Fruit fly (Drosophila melanogaster) whole organism, adult: ENCODE measurements around the gene vvl.
A peak's percentile ranks its signal among the peaks of the same experiment; 100 is the strongest.

Source experiments
- CG12768 ChIP-seq: fragments of 200-800 bp; sonication (Bioruptor generic); optimal IDR thresholded peaks from 2 replicates; lab custom pipeline; 2017; ENCODE audit warnings: missing biosample characterization, missing genetic modification characterization, mild to moderate bottlenecking, moderate library complexity, missing genetic modification reagents
- CG7045 ChIP-seq: fragments of 200-800 bp; sonication (Bioruptor generic); optimal IDR thresholded peaks from 2 replicates; lab custom pipeline; 2017; ENCODE audit warnings: missing biosample characterization, mild to moderate bottlenecking, missing genetic modification characterization
- Clk ChIP-seq: fragments of 200-800 bp; sonication (Bioruptor generic); optimal IDR thresholded peaks from 2 replicates; lab custom pipeline; 2017; ENCODE audit warnings: missing biosample characterization, missing genetic modification characterization
- Crg-1 ChIP-seq: fragments of 200-800 bp; sonication (Bioruptor generic); optimal IDR thresholded peaks from 2 replicates; lab custom pipeline; 2016; ENCODE audit warnings: missing biosample characterization, missing genetic modification characterization
- Hr96 ChIP-seq: fragments of 200-800 bp; sonication (Bioruptor generic); optimal IDR thresholded peaks from 2 replicates; lab custom pipeline; 2016; ENCODE audit warnings: missing biosample characterization, missing genetic modification characterization
- bab1 ChIP-seq: fragments of 200-800 bp; sonication (Bioruptor generic); optimal IDR thresholded peaks from 3 replicates; lab custom pipeline; 2019; ENCODE audit warnings: missing biosample characterization, mild to moderate bottlenecking, missing genetic modification characterization, moderate library complexity
- cic ChIP-seq: fragments of 200-800 bp; sonication (Bioruptor generic); optimal IDR thresholded peaks from 2 replicates; lab custom pipeline; 2017; ENCODE audit warnings: missing biosample characterization, mild to moderate bottlenecking, missing genetic modification characterization, moderate library complexity
- cnc ChIP-seq, 2 experiments: fragments of >200 bp; optimal IDR thresholded peaks; 2 replicates each; lab custom pipeline; 2017
- kay ChIP-seq: fragments of 200-800 bp; sonication (Bioruptor generic); peaks from one replicate; lab custom pipeline; 2016; ENCODE audit warnings: missing biosample characterization, missing genetic modification characterization, borderline replicate concordance
- tj ChIP-seq: fragments of 200-800 bp; sonication (Bioruptor generic); optimal IDR thresholded peaks from 3 replicates; lab custom pipeline; 2017; ENCODE audit warnings: missing biosample characterization, mild to moderate bottlenecking, missing genetic modification characterization, moderate library complexity
- toe ChIP-seq: fragments of 200-800 bp; sonication (Bioruptor generic); optimal IDR thresholded peaks from 2 replicates; lab custom pipeline; 2016; ENCODE audit warnings: missing biosample characterization, missing genetic modification characterization

dm6 chr3L:6811106-6811505, 21.1 kb downstream of the vvl start:
- no peak for TF ChIP-seq CG12768 (GFP tag; lab: Kevin White, UChicago)
- TF ChIP-seq bab1 (GFP tag; lab: Kevin White, UChicago): no peak
- no peak for TF ChIP-seq Hr96 (GFP tag; lab: Kevin White, UChicago)
- no peak for TF ChIP-seq toe (GFP tag; lab: Kevin White, UChicago)
- TF ChIP-seq cnc (optimal IDR thresholded peaks at IDR 0.05; lab: Kevin White, UChicago): no peak
- TF ChIP-seq Crg-1 (GFP tag; lab: Kevin White, UChicago): no peak
- peak; percentile 15 for TF ChIP-seq kay (GFP tag; lab: Kevin White, UChicago)
- no peak for TF ChIP-seq tj (GFP tag; lab: Kevin White, UChicago)
- TF ChIP-seq cic: no peak
- TF ChIP-seq CG7045: no peak
- TF ChIP-seq Clk (GFP tag; lab: Kevin White, UChicago): no peak
